Worm (Caenorhabditis elegans) whole organism, L3 larva: ENCODE results near the gene abch-1.

Experiments
- nhr-11 ChIP-seq: fragments of 150-350 bp; optimal IDR thresholded peaks from 2 replicates; lab custom pipeline; 2014; ENCODE audit warnings: missing biosample characterization, missing genetic modification characterization
- nhr-237 ChIP-seq: fragments of 150-350 bp; optimal IDR thresholded peaks from 2 replicates; lab custom pipeline; 2014; ENCODE audit warnings: missing biosample characterization, missing genetic modification characterization

DNA sequence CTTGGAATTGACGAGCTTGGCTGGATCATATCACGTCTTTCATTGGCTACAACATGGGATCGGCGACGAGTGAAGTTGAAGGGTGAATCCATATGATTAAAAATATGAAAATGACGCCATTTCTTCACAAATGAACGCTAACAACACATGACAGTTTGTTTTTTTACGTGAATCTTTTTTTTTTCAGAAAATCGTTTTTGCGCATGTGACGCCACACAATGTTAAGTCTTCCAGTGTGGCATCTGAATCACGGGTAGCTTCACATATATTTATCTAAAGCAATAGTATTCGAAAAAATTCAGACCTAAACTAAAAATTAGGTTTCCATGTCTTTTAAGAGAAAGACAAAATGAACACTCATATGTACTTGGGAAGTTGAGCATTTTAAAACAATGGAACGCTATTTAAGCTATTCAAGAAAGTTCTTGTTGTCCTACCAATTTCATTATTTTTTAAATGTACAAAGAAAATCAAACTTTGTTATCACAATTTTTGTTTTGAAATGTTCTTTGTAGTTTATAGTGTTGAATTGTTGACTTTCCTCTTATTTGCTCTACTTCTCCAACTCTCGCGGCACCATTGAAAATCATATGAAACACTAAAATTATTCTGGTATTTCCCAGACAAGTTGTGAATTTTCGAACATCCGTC is 46.4 kb downstream of the abch-1 start, which contains the start of the genes lido-16 and plpp-1.2:
- no peak for TF ChIP-seq nhr-11 (tag; lab: Kevin White, UChicago)
- TF ChIP-seq nhr-237, result no peak
